Fruit fly (Drosophila melanogaster) whole organism, embryonic: ENCODE results near the gene ppk11.

ENCODE experiments used
- C15 ChIP-seq: fragments of 200-800 bp; sonication (Bioruptor generic); IDR thresholded peaks from 3 replicates; pipeline ENCODE4 v1.3.6; 2022; ENCODE audit warnings: missing biosample characterization, missing genetic modification characterization
- CG10462 ChIP-seq: fragments of 200-800 bp; sonication (Bioruptor generic); optimal IDR thresholded peaks from 2 replicates; lab custom pipeline; 2016; ENCODE audit warnings: missing biosample characterization, missing genetic modification characterization
- CG10565 ChIP-seq: fragments of 200-800 bp; sonication (Bioruptor generic); optimal IDR thresholded peaks from 3 replicates; lab custom pipeline; 2016; ENCODE audit warnings: missing biosample characterization, mild to moderate bottlenecking, missing genetic modification characterization
- CG11093 ChIP-seq: fragments of 200-800 bp; sonication (Bioruptor generic); IDR thresholded peaks from 3 replicates; pipeline ENCODE4 v1.3.6; 2022; ENCODE audit warnings: missing biosample characterization, missing genetic modification characterization
- CG11247 ChIP-seq: fragments of 200-800 bp; sonication (Bioruptor generic); IDR thresholded peaks from 2 replicates; pipeline ENCODE4 v1.3.6; 2022; ENCODE audit warnings: missing biosample characterization, missing genetic modification characterization
- CG11723 ChIP-seq: fragments of 200-800 bp; sonication (Bioruptor generic); optimal IDR thresholded peaks from 2 replicates; lab custom pipeline; 2017; ENCODE audit warnings: missing biosample characterization, mild to moderate bottlenecking, missing genetic modification characterization
- CG12104 ChIP-seq: fragments of 200-800 bp; sonication (Bioruptor generic); optimal IDR thresholded peaks from 3 replicates; lab custom pipeline; 2016; ENCODE audit warnings: missing biosample characterization, missing genetic modification characterization
- CG12299 ChIP-seq: fragments of 200-800 bp; sonication (Bioruptor generic); optimal IDR thresholded peaks from 2 replicates; lab custom pipeline; 2018; ENCODE audit warnings: missing biosample characterization, mild to moderate bottlenecking, missing genetic modification characterization
- CG12744 ChIP-seq: fragments of 200-800 bp; sonication (Bioruptor generic); optimal IDR thresholded peaks from 2 replicates; lab custom pipeline; 2016; ENCODE audit warnings: missing biosample characterization, missing genetic modification characterization
- CG12942 ChIP-seq: fragments of 200-800 bp; sonication (Bioruptor generic); optimal IDR thresholded peaks from 3 replicates; lab custom pipeline; 2016; ENCODE audit warnings: missing biosample characterization, missing genetic modification characterization
- CG3281 ChIP-seq: fragments of 200-800 bp; sonication (Bioruptor generic); optimal IDR thresholded peaks from 3 replicates; lab custom pipeline; 2017; ENCODE audit warnings: missing biosample characterization, mild to moderate bottlenecking, missing genetic modification characterization
- CG34224 ChIP-seq: fragments of 200-800 bp; sonication (Bioruptor generic); IDR thresholded peaks from 3 replicates; pipeline ENCODE4 v1.3.6; 2022; ENCODE audit warnings: missing biosample characterization, missing genetic modification characterization; ENCODE audit not compliant: partially characterized antibody
- CG34376 ChIP-seq: fragments of 200-800 bp; sonication (Bioruptor generic); optimal IDR thresholded peaks from 2 replicates; lab custom pipeline; 2018; ENCODE audit warnings: missing biosample characterization, mild to moderate bottlenecking, missing genetic modification characterization
- CG34422 ChIP-seq: fragments of 200-800 bp; sonication (Bioruptor generic); IDR thresholded peaks from 3 replicates; pipeline ENCODE4 v1.3.6; 2022; ENCODE audit warnings: missing biosample characterization, missing genetic modification characterization
- CG3838 ChIP-seq: fragments of 200-800 bp; sonication (Bioruptor generic); optimal IDR thresholded peaks from 3 replicates; lab custom pipeline; 2016; ENCODE audit warnings: missing biosample characterization, missing genetic modification characterization
- CG7963 ChIP-seq: fragments of 200-800 bp; sonication (Bioruptor generic); IDR thresholded peaks from 3 replicates; pipeline ENCODE4 v1.3.6; 2022; ENCODE audit warnings: missing biosample characterization, missing genetic modification characterization; ENCODE audit not compliant: partially characterized antibody
- CG8765 ChIP-seq: fragments of 200-800 bp; sonication (Bioruptor generic); IDR thresholded peaks from 2 replicates; pipeline ENCODE4 v1.3.6; 2022; ENCODE audit warnings: missing biosample characterization, missing genetic modification characterization
- CG8924 ChIP-seq: fragments of 200-800 bp; optimal IDR thresholded peaks from 3 replicates; lab custom pipeline; 2019; ENCODE audit warnings: missing biosample characterization, mild to moderate bottlenecking, missing genetic modification characterization, moderate library complexity
- CG9727 ChIP-seq: fragments of 200-800 bp; sonication (Bioruptor generic); optimal IDR thresholded peaks from 3 replicates; lab custom pipeline; 2017; ENCODE audit warnings: missing biosample characterization, mild to moderate bottlenecking, missing genetic modification characterization
- CHES-1-like ChIP-seq: fragments of 200-800 bp; sonication (Bioruptor generic); optimal IDR thresholded peaks from 2 replicates; lab custom pipeline; 2016; ENCODE audit warnings: missing biosample characterization, missing genetic modification characterization
- E2f2 ChIP-seq: fragments of 200-800 bp; sonication (Bioruptor generic); IDR thresholded peaks from 2 replicates; pipeline ENCODE4 v1.3.6; 2022; ENCODE audit warnings: missing biosample characterization, missing genetic modification characterization
- HLH54F ChIP-seq: fragments of 200-800 bp; sonication (Bioruptor generic); optimal IDR thresholded peaks from 3 replicates; lab custom pipeline; 2016; ENCODE audit warnings: missing biosample characterization, missing genetic modification characterization
- Hmr ChIP-seq: fragments of 200-800 bp; sonication (Bioruptor generic); optimal IDR thresholded peaks from 3 replicates; lab custom pipeline; 2017; ENCODE audit warnings: mild to moderate bottlenecking, missing biosample characterization, missing genetic modification reagents, missing genetic modification characterization
- MTF-1 ChIP-seq: fragments of 200-800 bp; sonication (Bioruptor generic); optimal IDR thresholded peaks from 2 replicates; lab custom pipeline; 2018; ENCODE audit warnings: missing biosample characterization, mild to moderate bottlenecking, missing genetic modification characterization, borderline replicate concordance
- Mrtf ChIP-seq: fragments of 200-800 bp; sonication (Bioruptor generic); IDR thresholded peaks from 3 replicates; pipeline ENCODE4 v1.3.6; 2022; ENCODE audit warnings: missing biosample characterization, missing genetic modification characterization
- NFAT ChIP-seq: fragments of 200-800 bp; sonication (Bioruptor generic); IDR thresholded peaks from 2 replicates; pipeline ENCODE4 v1.3.6; 2022; ENCODE audit warnings: missing biosample characterization, missing genetic modification characterization
- Side ChIP-seq: fragments of 200-800 bp; sonication (Bioruptor generic); optimal IDR thresholded peaks from 2 replicates; lab custom pipeline; 2016; ENCODE audit warnings: missing biosample characterization, missing genetic modification characterization
- Six4 ChIP-seq: fragments of 200-800 bp; sonication (Bioruptor generic); optimal IDR thresholded peaks from 2 replicates; lab custom pipeline; 2016; ENCODE audit warnings: missing biosample characterization, missing genetic modification characterization
- Sox100B ChIP-seq: fragments of 200-800 bp; sonication (Bioruptor generic); optimal IDR thresholded peaks from 3 replicates; lab custom pipeline; 2018; ENCODE audit warnings: missing biosample characterization, mild to moderate bottlenecking, missing genetic modification characterization
- Spps ChIP-seq: fragments of 200-800 bp; sonication (Bioruptor generic); optimal IDR thresholded peaks from 2 replicates; lab custom pipeline; 2018; ENCODE audit warnings: missing biosample characterization, mild to moderate bottlenecking, missing genetic modification characterization
- Ssrp ChIP-seq: fragments of 200-800 bp; sonication (Bioruptor generic); optimal IDR thresholded peaks from 2 replicates; lab custom pipeline; 2018; ENCODE audit warnings: missing biosample characterization, mild to moderate bottlenecking, missing genetic modification characterization, moderate library complexity
- ab ChIP-seq: fragments of 200-800 bp; sonication (Bioruptor generic); optimal IDR thresholded peaks from 2 replicates; lab custom pipeline; 2016; ENCODE audit warnings: missing biosample characterization, missing genetic modification characterization
- ap ChIP-seq: fragments of 200-800 bp; sonication (Bioruptor generic); IDR thresholded peaks from 2 replicates; pipeline ENCODE4 v1.3.6; 2022; ENCODE audit warnings: missing biosample characterization, missing genetic modification characterization
- dan ChIP-seq: fragments of 200-800 bp; sonication (Bioruptor generic); IDR thresholded peaks from 2 replicates; pipeline ENCODE4 v1.3.6; 2022; ENCODE audit warnings: missing biosample characterization, missing genetic modification characterization
- disco-r ChIP-seq: fragments of 200-800 bp; sonication (Bioruptor generic); optimal IDR thresholded peaks from 2 replicates; lab custom pipeline; 2016; ENCODE audit warnings: missing biosample characterization, missing genetic modification characterization
- dm ChIP-seq: fragments of 200-800 bp; sonication (Bioruptor generic); optimal IDR thresholded peaks from 3 replicates; lab custom pipeline; 2016; ENCODE audit warnings: missing biosample characterization, missing genetic modification characterization
- en ChIP-seq: fragments of 200-800 bp; sonication (Bioruptor generic); optimal IDR thresholded peaks from 2 replicates; lab custom pipeline; 2016; ENCODE audit warnings: missing biosample characterization, missing genetic modification characterization
- fu2 ChIP-seq: fragments of 200-800 bp; sonication (Bioruptor generic); optimal IDR thresholded peaks from 2 replicates; lab custom pipeline; 2016; ENCODE audit warnings: missing biosample characterization, missing genetic modification characterization
- grn ChIP-seq: fragments of 200-800 bp; sonication (Bioruptor generic); optimal IDR thresholded peaks from 3 replicates; lab custom pipeline; 2017; ENCODE audit warnings: missing biosample characterization, missing genetic modification characterization
- hb ChIP-seq: fragments of 200-800 bp; sonication (Bioruptor generic); IDR thresholded peaks from 3 replicates; pipeline ENCODE4 v1.3.6; 2022; ENCODE audit warnings: missing biosample characterization, missing genetic modification characterization; ENCODE audit not compliant: partially characterized antibody
- insv ChIP-seq, 2 experiments: fragments of 200-800 bp; sonication (Bioruptor generic); optimal IDR thresholded peaks; 3 replicates each; lab custom pipeline; 2016 to 2018; ENCODE audit warnings: missing biosample characterization in 2 of 2, missing genetic modification characterization in 2 of 2
- jing ChIP-seq: fragments of 200-800 bp; sonication (Bioruptor generic); optimal IDR thresholded peaks from 2 replicates; lab custom pipeline; 2018; ENCODE audit warnings: missing biosample characterization, mild to moderate bottlenecking, missing genetic modification characterization
- lab ChIP-seq: fragments of 200-800 bp; sonication (Bioruptor generic); optimal IDR thresholded peaks from 3 replicates; lab custom pipeline; 2017; ENCODE audit warnings: missing biosample characterization, missing genetic modification characterization, mild to moderate bottlenecking, moderate library complexity, missing genetic modification reagents
- maf-S ChIP-seq: fragments of 200-800 bp; sonication (Bioruptor generic); optimal IDR thresholded peaks from 2 replicates; lab custom pipeline; 2016; ENCODE audit warnings: missing biosample characterization, missing genetic modification characterization
- sd ChIP-seq: fragments of 200-800 bp; sonication (Bioruptor generic); optimal IDR thresholded peaks from 3 replicates; lab custom pipeline; 2018; ENCODE audit warnings: missing biosample characterization, mild to moderate bottlenecking, missing genetic modification characterization, moderate library complexity
- sens ChIP-seq: fragments of 200-800 bp; sonication (Bioruptor generic); peaks from one replicate; lab custom pipeline; 2016; ENCODE audit warnings: missing biosample characterization, missing genetic modification characterization
- sima ChIP-seq: fragments of 200-800 bp; sonication (Bioruptor generic); optimal IDR thresholded peaks from 2 replicates; lab custom pipeline; 2016; ENCODE audit warnings: missing biosample characterization, missing genetic modification characterization
- slou ChIP-seq: fragments of 200-800 bp; sonication (Bioruptor generic); optimal IDR thresholded peaks from 3 replicates; lab custom pipeline; 2016; ENCODE audit warnings: missing biosample characterization, missing genetic modification characterization
- sqz ChIP-seq: fragments of 200-800 bp; sonication (Bioruptor generic); optimal IDR thresholded peaks from 3 replicates; lab custom pipeline; 2018; ENCODE audit warnings: missing biosample characterization, mild to moderate bottlenecking, missing genetic modification characterization
- ssp ChIP-seq: fragments of 200-800 bp; sonication (Bioruptor generic); IDR thresholded peaks from 2 replicates; pipeline ENCODE4 v1.3.6; 2022; ENCODE audit warnings: missing biosample characterization, missing genetic modification characterization
- sug ChIP-seq: fragments of 200-800 bp; optimal IDR thresholded peaks from 2 replicates; lab custom pipeline; 2019; ENCODE audit warnings: missing biosample characterization, mild to moderate bottlenecking, missing genetic modification characterization, moderate library complexity
- tx ChIP-seq: fragments of 200-800 bp; sonication (Bioruptor generic); optimal IDR thresholded peaks from 2 replicates; lab custom pipeline; 2016; ENCODE audit warnings: missing biosample characterization, missing genetic modification characterization
- zf30C ChIP-seq: fragments of 200-800 bp; sonication (Bioruptor generic); optimal IDR thresholded peaks from 3 replicates; lab custom pipeline; 2018; ENCODE audit warnings: missing biosample characterization, mild to moderate bottlenecking, missing genetic modification characterization

The ppk11 gene

dm6 chr2L:9779147-9779546 lies 4.3 kb upstream of the ppk11 start (continued):
- TF ChIP-seq CG11093 (GFP tag; lab: Robert Waterston, UW) = no peak
- no peak for TF ChIP-seq CG34422
- no peak for TF ChIP-seq E2f2 (GFP tag; lab: Robert Waterston, UW)
- no peak for TF ChIP-seq CG10462 (GFP tag; lab: Kevin White, UChicago)
- TF ChIP-seq CG12104 (GFP tag; lab: Kevin White, UChicago) = no peak
- TF ChIP-seq CG12942 = no peak
- no peak for TF ChIP-seq Sox100B
- TF ChIP-seq en (GFP tag; lab: Kevin White, UChicago) = no peak
- TF ChIP-seq disco-r = no peak
- TF ChIP-seq CG12299 (tag; lab: Kevin White, UChicago) = no peak
- no peak for TF ChIP-seq jing (GFP tag; lab: Kevin White, UChicago)
- TF ChIP-seq HLH54F (GFP tag; lab: Kevin White, UChicago) = peak; percentile 15
- no peak for TF ChIP-seq sima (GFP tag; lab: Kevin White, UChicago)
- peak; percentile 6 for TF ChIP-seq sug
- TF ChIP-seq CG9727 = no peak
- peak; percentile 75 for TF ChIP-seq Hmr (GFP tag; lab: Kevin White, UChicago)
- TF ChIP-seq CG8765 (GFP tag; lab: Robert Waterston, UW) = no peak
- TF ChIP-seq ssp (GFP tag; lab: Robert Waterston, UW) = no peak
- TF ChIP-seq CG7963 (GFP tag; lab: Robert Waterston, UW) = no peak
- TF ChIP-seq NFAT = no peak
- TF ChIP-seq CG11247 (GFP tag; lab: Robert Waterston, UW) = 0 out of 2 replicates have a peak, but pooled peaks have one; percentile 13
- TF ChIP-seq sens = peak; percentile 51
- TF ChIP-seq Mrtf (GFP tag; lab: Robert Waterston, UW) = no peak
- TF ChIP-seq Side = no peak
- no peak for TF ChIP-seq CG34224 (GFP tag; lab: Robert Waterston, UW)
- TF ChIP-seq CHES-1-like (GFP tag; lab: Kevin White, UChicago) = peak; percentile 24
- TF ChIP-seq dan = no peak
- no peak for TF ChIP-seq hb (GFP tag; lab: Robert Waterston, UW)
- peak; percentile 25 for TF ChIP-seq CG8924 (tag; lab: Kevin White, UChicago)
- no peak for TF ChIP-seq MTF-1 (GFP tag; lab: Kevin White, UChicago)
- no peak for TF ChIP-seq insv (GFP tag; optimal IDR thresholded peaks at IDR 0.05; lab: Kevin White, UChicago)
- TF ChIP-seq sd (tag; lab: Kevin White, UChicago) = peak; percentile 44
- no peak for TF ChIP-seq Ssrp (tag; lab: Kevin White, UChicago)
- TF ChIP-seq zf30C (GFP tag; lab: Kevin White, UChicago) = no peak
- TF ChIP-seq maf-S (GFP tag; lab: Kevin White, UChicago) = no peak
- TF ChIP-seq CG3281 (GFP tag; lab: Kevin White, UChicago) = peak; percentile 44
- no peak for TF ChIP-seq Spps (tag; lab: Kevin White, UChicago)
- TF ChIP-seq CG10565 (GFP tag; lab: Kevin White, UChicago) = no peak
- TF ChIP-seq C15 (GFP tag; lab: Robert Waterston, UW) = no peak
- TF ChIP-seq lab (GFP tag; lab: Kevin White, UChicago) = peak; percentile 34
- TF ChIP-seq slou = no peak
- no peak for TF ChIP-seq grn (GFP tag; lab: Kevin White, UChicago)
- TF ChIP-seq ab (GFP tag; lab: Kevin White, UChicago) = no peak
- TF ChIP-seq sqz (GFP tag; lab: Kevin White, UChicago) = no peak
- no peak for TF ChIP-seq CG12744 (GFP tag; lab: Kevin White, UChicago)
- no peak for TF ChIP-seq tx (GFP tag; lab: Kevin White, UChicago)
- TF ChIP-seq ap (GFP tag; lab: Robert Waterston, UW) = no peak
- no peak for TF ChIP-seq CG11723 (GFP tag; lab: Kevin White, UChicago)
- TF ChIP-seq dm (GFP tag; lab: Kevin White, UChicago) = no peak
- TF ChIP-seq CG3838 = no peak
- no peak for TF ChIP-seq fu2 (GFP tag; lab: Kevin White, UChicago)
- no peak for TF ChIP-seq CG34376 (GFP tag; lab: Kevin White, UChicago)
- TF ChIP-seq Six4 (GFP tag; lab: Kevin White, UChicago) = no peak
